Worm (Caenorhabditis elegans) whole organism, late embryonic: Measurements from ENCODE around the gene Y69E1A.8.

Experiments used
- ceh-34 ChIP-seq: sonication (generic microtip); optimal IDR thresholded peaks from 2 replicates; lab custom pipeline; 2016; ENCODE audit warnings: mild to moderate bottlenecking, missing genetic modification characterization, missing compliant biosample characterization
- odd-2 ChIP-seq: sonication (generic microtip); optimal IDR thresholded peaks from 2 replicates; lab custom pipeline; 2017; ENCODE audit warnings: antibody characterized with exemption, mild to moderate bottlenecking, missing genetic modification characterization, missing compliant biosample characterization
- pha-2 ChIP-seq: sonication (generic microtip); optimal IDR thresholded peaks from 2 replicates; lab custom pipeline; 2017; ENCODE audit warnings: mild to moderate bottlenecking, missing genetic modification characterization, missing compliant biosample characterization

DNA sequence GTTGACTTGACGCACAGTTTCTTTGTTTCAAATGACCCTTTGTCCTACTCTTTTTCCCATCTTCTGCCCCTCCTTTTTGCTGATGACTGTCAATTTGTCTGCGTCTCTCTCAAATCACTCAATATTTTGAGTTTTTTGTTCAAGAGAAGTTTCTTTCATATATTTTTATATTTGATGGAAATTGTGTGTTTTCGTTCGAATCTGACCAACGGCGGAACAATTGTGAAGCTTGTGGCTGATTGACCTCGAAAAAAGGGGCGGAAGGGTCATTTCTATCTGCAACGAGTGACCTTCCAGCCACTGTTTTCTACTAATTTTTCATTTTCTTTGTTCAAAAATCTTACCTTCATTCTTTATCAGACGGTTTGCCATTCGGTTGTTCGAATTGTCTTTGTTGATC lies 12.2 kb downstream of the Y69E1A.8 start:
- no peak for TF ChIP-seq odd-2 (tag; lab: Kevin White, UChicago)
- no peak for TF ChIP-seq pha-2
- TF ChIP-seq ceh-34 (tag; lab: Kevin White, UChicago) = no peak
